Worm (Caenorhabditis elegans) whole organism, young adult: Measurements from ENCODE around the gene nhr-219.

Experiments
- B0336.3 ChIP-seq: fragments of 200-800 bp; sonication (Bioruptor generic); IDR thresholded peaks from 2 replicates; pipeline ENCODE4 v1.3.6; 2022; ENCODE audit warnings: missing genetic modification characterization, missing compliant biosample characterization
- C06A6.2 ChIP-seq: fragments of 200-800 bp; sonication (Bioruptor generic); conservative IDR thresholded peaks from 2 replicates; pipeline ENCODE4 v1.3.6; 2022; ENCODE audit warnings: missing genetic modification characterization, missing compliant biosample characterization
- F23B12.7 ChIP-seq: sonication (generic microtip); optimal IDR thresholded peaks from 2 replicates; lab custom pipeline; 2017; ENCODE audit warnings: missing genetic modification characterization, mild to moderate bottlenecking, missing compliant biosample characterization, antibody characterized with exemption, moderate library complexity; ENCODE audit not compliant: insufficient read depth
- F33H1.4 ChIP-seq: fragments of 200-800 bp; sonication (Bioruptor generic); IDR thresholded peaks from 2 replicates; pipeline ENCODE4 v1.3.6; 2022; ENCODE audit warnings: missing genetic modification reagents, missing genetic modification characterization, missing compliant biosample characterization
- F57A8.1 ChIP-seq: fragments of 200-800 bp; sonication (Bioruptor generic); optimal IDR thresholded peaks from 2 replicates; lab custom pipeline; 2018; ENCODE audit warnings: mild to moderate bottlenecking, missing genetic modification characterization, moderate library complexity, missing compliant biosample characterization
- Y56A3A.18 ChIP-seq: fragments of 200-800 bp; sonication (Bioruptor generic); IDR thresholded peaks from 2 replicates; pipeline ENCODE4 v1.3.6; 2022; ENCODE audit warnings: missing genetic modification reagents, missing genetic modification characterization, missing compliant biosample characterization
- akir-1 ChIP-seq: fragments of 200-800 bp; sonication (Bioruptor generic); optimal IDR thresholded peaks from 2 replicates; lab custom pipeline; 2018; ENCODE audit warnings: mild to moderate bottlenecking, missing genetic modification characterization, moderate library complexity, missing compliant biosample characterization
- ama-1 ChIP-seq, 3 experiments: fragments of 150-350 bp in 1 of 3; sonication (generic microtip) in 2 of 3; optimal IDR thresholded peaks; 2 replicates each; lab custom pipeline; 2014 to 2018; ENCODE audit warnings: missing biosample characterization in 2 of 3, missing genetic modification characterization in 2 of 3, missing genetic modification reagents in 2 of 3
- bed-1 ChIP-seq: fragments of 200-800 bp; sonication (Bioruptor generic); IDR thresholded peaks from 2 replicates; pipeline ENCODE4 v1.3.6; 2022; ENCODE audit warnings: missing genetic modification reagents, missing genetic modification characterization, missing compliant biosample characterization
- ccch-3 ChIP-seq: fragments of 200-800 bp; sonication (Bioruptor generic); optimal IDR thresholded peaks from 2 replicates; lab custom pipeline; 2018; ENCODE audit warnings: mild to moderate bottlenecking, missing genetic modification characterization, missing compliant biosample characterization
- cebp-1 ChIP-seq, 2 experiments: fragments of 200-800 bp in 1 of 2; sonication (Bioruptor generic) in 1 of 2; sonication (generic microtip) in 1 of 2; IDR thresholded peaks in 1 of 2; optimal IDR thresholded peaks in 1 of 2; 2 replicates each; pipeline versions ENCODE4 v1.3.6 to Lab custom; 2017 to 2022; ENCODE audit warnings: missing compliant biosample characterization in 2 of 2, missing genetic modification characterization in 2 of 2, mild to moderate bottlenecking in 1 of 2, missing genetic modification reagents in 1 of 2, moderate library complexity in 1 of 2
- ceh-79 ChIP-seq: sonication (generic microtip); optimal IDR thresholded peaks from 2 replicates; lab custom pipeline; 2017; ENCODE audit warnings: mild to moderate bottlenecking, missing genetic modification characterization, missing compliant biosample characterization
- ceh-91 ChIP-seq: fragments of 200-800 bp; sonication (Bioruptor generic); IDR thresholded peaks from 2 replicates; pipeline ENCODE4 v1.3.6; 2022; ENCODE audit warnings: missing genetic modification reagents, missing genetic modification characterization, missing compliant biosample characterization
- chd-7 ChIP-seq: sonication (generic microtip); optimal IDR thresholded peaks from 2 replicates; lab custom pipeline; 2016; ENCODE audit warnings: mild to moderate bottlenecking, missing genetic modification characterization, moderate library complexity, missing compliant biosample characterization
- ekl-4 ChIP-seq: fragments of 200-800 bp; sonication (Bioruptor generic); IDR thresholded peaks from 2 replicates; pipeline ENCODE4 v1.3.6; 2022; ENCODE audit warnings: missing genetic modification reagents, missing genetic modification characterization, missing compliant biosample characterization
- ets-4 ChIP-seq: fragments of 200-800 bp; sonication (Bioruptor generic); optimal IDR thresholded peaks from 2 replicates; lab custom pipeline; 2018; ENCODE audit warnings: mild to moderate bottlenecking, missing genetic modification characterization, missing compliant biosample characterization
- gei-17 ChIP-seq: fragments of 200-800 bp; sonication (Bioruptor generic); optimal IDR thresholded peaks from 2 replicates; lab custom pipeline; 2018; ENCODE audit warnings: mild to moderate bottlenecking, missing genetic modification characterization, missing compliant biosample characterization
- hrde-1 ChIP-seq: sonication (generic microtip); optimal IDR thresholded peaks from 2 replicates; lab custom pipeline; 2016; ENCODE audit warnings: missing genetic modification characterization, mild to moderate bottlenecking, missing compliant biosample characterization, moderate library complexity, missing genotype, missing genetic modification reagents, borderline replicate concordance
- let-607 ChIP-seq, 2 experiments: fragments of 200-800 bp in 1 of 2; sonication (Bioruptor generic) in 1 of 2; sonication (generic microtip) in 1 of 2; optimal IDR thresholded peaks; 2 replicates each; lab custom pipeline; 2016 to 2018; ENCODE audit warnings: mild to moderate bottlenecking in 2 of 2, missing compliant biosample characterization in 2 of 2, missing genetic modification characterization in 2 of 2, moderate library complexity in 2 of 2, missing genotype in 1 of 2
- lin-35 ChIP-seq, 3 experiments: fragments of 150-350 bp in 2 of 3; sonication (generic microtip) in 1 of 3; optimal IDR thresholded peaks; 2 replicates each; lab custom pipeline; 2014 to 2018; ENCODE audit warnings: missing biosample characterization in 3 of 3, missing genetic modification characterization in 3 of 3, missing genetic modification reagents in 3 of 3
- lin-40 ChIP-seq: sonication (generic microtip); optimal IDR thresholded peaks from 2 replicates; lab custom pipeline; 2016; ENCODE audit warnings: missing genetic modification characterization, mild to moderate bottlenecking, missing compliant biosample characterization, missing genotype, missing genetic modification reagents
- lin-54 ChIP-seq: fragments of 200-800 bp; sonication (Bioruptor generic); optimal IDR thresholded peaks from 2 replicates; lab custom pipeline; 2018; ENCODE audit warnings: mild to moderate bottlenecking, missing genetic modification characterization, missing compliant biosample characterization
- lir-1 ChIP-seq: fragments of 200-800 bp; sonication (Bioruptor generic); conservative IDR thresholded peaks from 2 replicates; pipeline ENCODE4 v1.3.6; 2022; ENCODE audit warnings: missing genetic modification reagents, missing genetic modification characterization, missing compliant biosample characterization
- madf-6 ChIP-seq: fragments of 200-800 bp; sonication (Bioruptor generic); IDR thresholded peaks from 2 replicates; pipeline ENCODE4 v1.3.6; 2022; ENCODE audit warnings: missing genetic modification reagents, missing genetic modification characterization, missing compliant biosample characterization
- mxl-1 ChIP-seq: sonication (generic microtip); optimal IDR thresholded peaks from 2 replicates; lab custom pipeline; 2016; ENCODE audit warnings: missing genetic modification characterization, missing compliant biosample characterization
- nfya-1 ChIP-seq: sonication (generic microtip); optimal IDR thresholded peaks from 2 replicates; lab custom pipeline; 2017; ENCODE audit warnings: antibody characterized with exemption, missing compliant biosample characterization, missing genetic modification characterization, borderline replicate concordance; ENCODE audit not compliant: insufficient read depth
- nhr-120 ChIP-seq: fragments of 200-800 bp; sonication (Bioruptor generic); IDR thresholded peaks from 2 replicates; pipeline ENCODE4 v1.3.6; 2022; ENCODE audit warnings: missing genetic modification characterization, missing compliant biosample characterization
- nhr-90 ChIP-seq: sonication (generic microtip); optimal IDR thresholded peaks from 2 replicates; lab custom pipeline; 2016; ENCODE audit warnings: missing genotype, mild to moderate bottlenecking, missing genetic modification characterization, missing compliant biosample characterization
- rpc-1 ChIP-seq, 2 experiments: fragments of 150-350 bp in 1 of 2; sonication (generic microtip) in 1 of 2; optimal IDR thresholded peaks; 2 replicates each; lab custom pipeline; 2014 to 2018; ENCODE audit warnings: missing biosample characterization in 1 of 2, missing genetic modification characterization in 1 of 2, missing genetic modification reagents in 1 of 2, missing genotype in 1 of 2
- sdz-38 ChIP-seq: sonication (generic microtip); optimal IDR thresholded peaks from 2 replicates; lab custom pipeline; 2016; ENCODE audit warnings: missing genotype, missing genetic modification characterization, missing compliant biosample characterization
- snpc-1.1 ChIP-seq: sonication (generic microtip); optimal IDR thresholded peaks from 2 replicates; lab custom pipeline; 2017; ENCODE audit warnings: missing genetic modification characterization, mild to moderate bottlenecking, missing compliant biosample characterization, antibody characterized with exemption, moderate library complexity, missing genotype, missing genetic modification reagents; ENCODE audit not compliant: insufficient read depth
- snpc-1.3 ChIP-seq: sonication (generic microtip); optimal IDR thresholded peaks from 2 replicates; lab custom pipeline; 2017; ENCODE audit warnings: missing genetic modification characterization, mild to moderate bottlenecking, missing compliant biosample characterization, antibody characterized with exemption, moderate library complexity, missing genotype, missing genetic modification reagents; ENCODE audit not compliant: insufficient read depth
- snpc-4 ChIP-seq, 5 experiments: fragments of 150-350 bp in 1 of 5; sonication (generic microtip) in 4 of 5; optimal IDR thresholded peaks; 2 replicates each; lab custom pipeline; 2014 to 2018; ENCODE audit warnings: missing genetic modification characterization in 5 of 5, missing biosample characterization in 3 of 5, antibody characterized with exemption in 2 of 5, mild to moderate bottlenecking in 2 of 5, missing compliant biosample characterization in 2 of 5, missing genotype in 2 of 5, moderate library complexity in 2 of 5, missing genetic modification reagents in 1 of 5
- somi-1 ChIP-seq: fragments of 200-800 bp; sonication (Bioruptor generic); optimal IDR thresholded peaks from 2 replicates; lab custom pipeline; 2018; ENCODE audit warnings: mild to moderate bottlenecking, missing genetic modification characterization, missing compliant biosample characterization
- tbp1 ChIP-seq: fragments of 200-800 bp; sonication (Bioruptor generic); optimal IDR thresholded peaks from 2 replicates; lab custom pipeline; 2018; ENCODE audit warnings: mild to moderate bottlenecking, missing genetic modification characterization, missing compliant biosample characterization
- tbx-9 ChIP-seq: sonication (generic microtip); optimal IDR thresholded peaks from 2 replicates; lab custom pipeline; 2016; ENCODE audit warnings: borderline replicate concordance, missing genetic modification characterization, inconsistent platforms, missing compliant biosample characterization
- tlf-1 ChIP-seq: fragments of 200-800 bp; sonication (Bioruptor generic); optimal IDR thresholded peaks from 2 replicates; lab custom pipeline; 2018; ENCODE audit warnings: mild to moderate bottlenecking, missing genetic modification characterization, missing compliant biosample characterization
- unc-62 ChIP-seq: fragments of 150-350 bp; optimal IDR thresholded peaks from 2 replicates; lab custom pipeline; 2014; ENCODE audit warnings: missing biosample characterization, missing genetic modification reagents, missing genetic modification characterization
- zfh-2 ChIP-seq: fragments of 200-800 bp; sonication (Bioruptor generic); conservative IDR thresholded peaks from 2 replicates; pipeline ENCODE4 v1.3.6; 2022; ENCODE audit warnings: missing genetic modification reagents, missing genetic modification characterization, missing compliant biosample characterization
- zim-3 ChIP-seq: sonication (generic microtip); optimal IDR thresholded peaks from 2 replicates; lab custom pipeline; 2017; ENCODE audit warnings: mild to moderate bottlenecking, missing genetic modification characterization, moderate library complexity, missing compliant biosample characterization
- ztf-18 ChIP-seq: sonication (generic microtip); optimal IDR thresholded peaks from 2 replicates; lab custom pipeline; 2016; ENCODE audit warnings: missing genotype, mild to moderate bottlenecking, missing genetic modification characterization, missing compliant biosample characterization
- ztf-22 ChIP-seq: fragments of 200-800 bp; sonication (Bioruptor generic); optimal IDR thresholded peaks from 2 replicates; lab custom pipeline; 2018; ENCODE audit warnings: mild to moderate bottlenecking, missing genetic modification characterization, moderate library complexity, missing compliant biosample characterization
- ztf-26 ChIP-seq: sonication (generic microtip); optimal IDR thresholded peaks from 2 replicates; lab custom pipeline; 2017; ENCODE audit warnings: missing genetic modification characterization, missing compliant biosample characterization
- ztf-3 ChIP-seq: fragments of 200-800 bp; sonication (Bioruptor generic); optimal IDR thresholded peaks from 2 replicates; lab custom pipeline; 2018; ENCODE audit warnings: mild to moderate bottlenecking, missing genetic modification characterization, missing compliant biosample characterization

The nhr-219 gene

DNA sequence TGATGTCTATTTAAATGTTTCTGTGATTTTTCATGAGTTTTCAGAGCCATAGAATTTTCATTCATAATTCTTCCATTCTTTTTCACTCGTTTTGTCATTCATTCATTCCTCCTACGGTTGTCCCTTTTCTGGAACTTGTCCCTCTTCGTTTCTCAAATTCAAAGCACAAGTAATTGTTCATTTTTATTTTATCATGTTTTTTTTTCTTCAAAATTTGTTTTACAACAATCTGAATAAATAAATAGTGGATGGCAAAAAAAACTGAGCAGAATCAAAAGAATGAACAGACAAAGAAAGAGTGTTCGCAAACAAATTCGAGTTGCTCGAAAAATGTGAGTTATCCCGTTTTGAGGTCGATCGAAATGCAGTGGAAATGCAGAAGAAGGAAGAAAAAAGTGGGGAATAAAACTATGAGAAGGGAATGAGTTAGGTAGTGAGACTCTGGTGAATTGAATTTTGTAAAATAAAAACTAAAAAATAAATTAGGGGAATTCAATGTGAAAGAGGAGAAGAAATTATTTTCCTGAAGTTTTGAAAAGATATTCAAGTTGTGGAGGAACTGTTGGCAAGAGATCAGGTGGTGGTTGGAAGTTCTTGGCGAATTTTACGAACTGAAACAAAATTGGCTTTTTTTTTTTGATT is 26.4 kb downstream of the nhr-219 start (continued):
- no peak for TF ChIP-seq mxl-1 (tag; lab: Kevin White, UChicago)
- no peak for TF ChIP-seq unc-62 (GFP tag; lab: Kevin White, UChicago)
- TF ChIP-seq ekl-4 (GFP tag; lab: Robert Waterston, UW): 0 out of 2 replicates have a peak, but pooled peaks have one; percentile 27
- no peak for TF ChIP-seq somi-1 (GFP tag; lab: Kevin White, UChicago)
- no peak for TF ChIP-seq ceh-79 (tag; lab: Kevin White, UChicago)
- no peak for TF ChIP-seq nhr-120 (GFP tag; lab: Robert Waterston, UW)
- TF ChIP-seq ztf-18 (tag; lab: Kevin White, UChicago): no peak
- TF ChIP-seq ztf-3: no peak
- no peak for TF ChIP-seq snpc-1.3 (tag; lab: Kevin White, UChicago)
- no peak for TF ChIP-seq zfh-2 (GFP tag; lab: Robert Waterston, UW)
- TF ChIP-seq akir-1 (GFP tag; lab: Kevin White, UChicago): no peak
- peak; percentile 18; the same call in 1 of the 2 replicates for TF ChIP-seq B0336.3 (GFP tag; lab: Robert Waterston, UW)
- TF ChIP-seq lin-54 (GFP tag; lab: Kevin White, UChicago): no peak
- no peak for TF ChIP-seq F23B12.7
- TF ChIP-seq tbx-9: no peak
- no peak for TF ChIP-seq Y56A3A.18
- no peak for TF ChIP-seq bed-1 (GFP tag; lab: Robert Waterston, UW)
- peak; percentile 51 for TF ChIP-seq tlf-1 (GFP tag; lab: Kevin White, UChicago)
- TF ChIP-seq snpc-1.1 (tag; lab: Kevin White, UChicago): no peak
- no peak for TF ChIP-seq ets-4
- TF ChIP-seq gei-17 (GFP tag; lab: Kevin White, UChicago): peak; percentile 59
- no peak for TF ChIP-seq hrde-1
- no peak for TF ChIP-seq nfya-1 (tag; lab: Kevin White, UChicago)
- TF ChIP-seq nhr-90 (tag; lab: Kevin White, UChicago): no peak
- TF ChIP-seq snpc-4 (GFP tag; optimal IDR thresholded peaks at IDR 0.05; lab: Kevin White, UChicago): no peak
- no peak for TF ChIP-seq snpc-4 (tag; optimal IDR thresholded peaks at IDR 0.05; lab: Kevin White, UChicago)
- no peak for TF ChIP-seq ztf-22 (GFP tag; lab: Kevin White, UChicago)
- TF ChIP-seq F33H1.4 (GFP tag; lab: Robert Waterston, UW): no peak
- TF ChIP-seq cebp-1 (GFP tag; IDR thresholded peaks at IDR 0.05; lab: Robert Waterston, UW): no peak
- peak; percentile 43 for TF ChIP-seq cebp-1 (tag; optimal IDR thresholded peaks at IDR 0.05; lab: Kevin White, UChicago)
- TF ChIP-seq ztf-26: peak; percentile 70
- TF ChIP-seq lir-1 (GFP tag; lab: Robert Waterston, UW): no peak
- TF ChIP-seq chd-7 (tag; lab: Kevin White, UChicago): peak; percentile 48
- no peak for TF ChIP-seq zim-3 (tag; lab: Kevin White, UChicago)
- TF ChIP-seq sdz-38 (tag; lab: Kevin White, UChicago): no peak
- TF ChIP-seq lin-35 (GFP tag; optimal IDR thresholded peaks at IDR 0.05; lab: Kevin White, UChicago): no peak
- TF ChIP-seq rpc-1 (optimal IDR thresholded peaks at IDR 0.05; lab: Kevin White, UChicago): no peak
- no peak for TF ChIP-seq rpc-1 (tag; optimal IDR thresholded peaks at IDR 0.05; lab: Kevin White, UChicago)
- TF ChIP-seq tbp1 (GFP tag; lab: Kevin White, UChicago): no peak
- TF ChIP-seq F57A8.1 (GFP tag; lab: Kevin White, UChicago): no peak
- no peak for TF ChIP-seq madf-6 (GFP tag; lab: Robert Waterston, UW)
- peak; percentile 3 for TF ChIP-seq lin-40 (tag; lab: Kevin White, UChicago)
- TF ChIP-seq ama-1 (optimal IDR thresholded peaks at IDR 0.05; lab: Kevin White, UChicago): peak; percentile 93
- TF ChIP-seq ama-1 (GFP tag; optimal IDR thresholded peaks at IDR 0.05; lab: Kevin White, UChicago): no peak
- no peak for TF ChIP-seq C06A6.2 (GFP tag; lab: Robert Waterston, UW)
- TF ChIP-seq let-607 (tag; optimal IDR thresholded peaks at IDR 0.05; lab: Kevin White, UChicago): peak in 1 of 2 experiments; percentile 36
- no peak for TF ChIP-seq ceh-91 (GFP tag; lab: Robert Waterston, UW)
- TF ChIP-seq ccch-3 (GFP tag; lab: Kevin White, UChicago): no peak
